Worm (Caenorhabditis elegans) whole organism, early embryonic: ENCODE measurements around the gene mat-2.

ENCODE experiments used
- ama-1 ChIP-seq: fragments of 150-350 bp; optimal IDR thresholded peaks from 2 replicates; lab custom pipeline; 2014
- ceh-13 ChIP-seq: fragments of 200-800 bp; sonication (Bioruptor generic); optimal IDR thresholded peaks from 2 replicates; lab custom pipeline; 2018; ENCODE audit warnings: mild to moderate bottlenecking, missing genetic modification characterization, missing compliant biosample characterization
- scrt-1 ChIP-seq: fragments of 200-800 bp; sonication (Bioruptor generic); IDR thresholded peaks from 2 replicates; pipeline ENCODE4 v1.3.6; 2022; ENCODE audit warnings: missing genetic modification characterization, missing compliant biosample characterization
- sea-1 ChIP-seq: fragments of 200-800 bp; sonication (Bioruptor generic); conservative IDR thresholded peaks from 2 replicates; pipeline ENCODE4 v1.3.6; 2022; ENCODE audit warnings: missing genetic modification characterization, missing compliant biosample characterization

DNA sequence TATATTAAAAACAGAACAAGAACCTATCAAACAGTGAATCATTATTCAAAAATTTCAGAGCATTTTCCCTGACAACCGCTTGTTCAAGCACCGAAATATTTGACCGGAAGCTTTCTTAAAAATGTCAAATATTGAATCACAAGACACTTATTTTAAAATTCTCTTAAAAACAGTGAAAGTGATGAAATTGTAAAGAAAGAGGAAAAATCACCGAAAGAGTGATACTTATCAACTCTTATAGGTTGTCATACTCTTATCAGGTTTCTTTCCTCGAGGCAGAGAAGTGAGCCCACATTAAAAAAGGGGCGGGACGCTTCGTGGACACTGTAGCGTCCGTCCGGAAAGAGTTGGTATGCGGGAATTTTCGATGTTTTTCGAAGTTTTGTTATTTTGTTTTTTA, 41.3 kb downstream of the mat-2 start:
- TF ChIP-seq ama-1 (lab: Kevin White, UChicago) (no peak), scrt-1 (GFP tag; lab: Robert Waterston, UW) (no peak), ceh-13 (no peak), sea-1 (no peak)
